Worm (Caenorhabditis elegans): Measurements from ENCODE around the gene T04C12.7.

- TF ChIP-seq elt-1 (tag; optimal IDR thresholded peaks at IDR 0.05; ENCODE audit: borderline replicate concordance, insufficient read depth) (no peak), hlh-1 (tag; optimal IDR thresholded peaks at IDR 0.05) (no peak), bed-3 (GFP tag; optimal IDR thresholded peaks at IDR 0.05) (no peak), lin-13 (tag; optimal IDR thresholded peaks at IDR 0.05) (no peak), mls-2 (tag; optimal IDR thresholded peaks at IDR 0.05) (no peak)
These were observed 9.2 kb downstream of the T04C12.7 start, which contains the start of gene T04C12.9 for ce11 chrV:11063115-11063514.

All from whole organism, mixed stage, embryonic.